Fruit fly (Drosophila melanogaster): ENCODE measurements around the gene Sr-CIV.
A peak's percentile ranks its signal among the peaks of the same experiment; 100 is the strongest.

The Sr-CIV gene

dm6 chr2L:3539996-3540395, 16.1 kb upstream of the Sr-CIV start (continued):
- TF ChIP-seq chm (GFP tag; IDR thresholded peaks at IDR 0.05) (peak; percentile 69), Deaf1 (tag; optimal IDR thresholded peaks at IDR 0.05) (peak; percentile 63), dan (GFP tag; IDR thresholded peaks at IDR 0.05) (no peak), CG8478 (optimal IDR thresholded peaks at IDR 0.05) (peak; percentile 81), cg (GFP tag; optimal IDR thresholded peaks at IDR 0.05) (peak; percentile 76), CG17385 (GFP tag; optimal IDR thresholded peaks at IDR 0.05) (peak; percentile 53), btn (GFP tag; optimal IDR thresholded peaks at IDR 0.05) (no peak), her (GFP tag; optimal IDR thresholded peaks at IDR 0.05) (no peak), CG1832 (GFP tag; optimal IDR thresholded peaks at IDR 0.05) (peak; percentile 91), bbx (GFP tag; IDR thresholded peaks at IDR 0.05; ENCODE audit: partially characterized antibody) (peak; percentile 23; the same call in 1 of the 2 replicates), CG32767 (GFP tag; IDR thresholded peaks at IDR 0.05) (no peak), CG12744 (GFP tag; optimal IDR thresholded peaks at IDR 0.05) (no peak), esg (GFP tag; conservative IDR thresholded peaks at IDR 0.05) (no peak), CG17359 (tag; optimal IDR thresholded peaks at IDR 0.05) (no peak), Dip3 (GFP tag; optimal IDR thresholded peaks at IDR 0.05) (no peak), lov (optimal IDR thresholded peaks at IDR 0.05) (peak; percentile 4), lov (GFP tag; IDR thresholded peaks at IDR 0.05) (no peak), CrebB (tag; optimal IDR thresholded peaks at IDR 0.05) (no peak), toy (GFP tag; IDR thresholded peaks at IDR 0.05) (no peak), bowl (GFP tag; IDR thresholded peaks at IDR 0.05) (peak; percentile 62; the same call in 1 of the 2 replicates), Ada2b (GFP tag; IDR thresholded peaks at IDR 0.05) (no peak), GATAe (GFP tag; conservative IDR thresholded peaks at IDR 0.05) (no peak), odd (GFP tag; optimal IDR thresholded peaks at IDR 0.05) (no peak), CG9817 (tag; optimal IDR thresholded peaks at IDR 0.05) (no peak), Jarid2 (GFP tag; optimal IDR thresholded peaks at IDR 0.05) (peak; percentile 36), Pdp1 (GFP tag; optimal IDR thresholded peaks at IDR 0.05) (peak in 1 of 2 experiments; percentile 78), ATbp (GFP tag; optimal IDR thresholded peaks at IDR 0.05) (no peak), cato (GFP tag; optimal IDR thresholded peaks at IDR 0.05; ENCODE audit: borderline replicate concordance) (no peak), z (GFP tag; IDR thresholded peaks at IDR 0.05) (peak; percentile 89), vfl (GFP tag; optimal IDR thresholded peaks at IDR 0.05) (no peak), onecut (GFP tag; IDR thresholded peaks at IDR 0.05) (no peak), CG14014 (GFP tag; IDR thresholded peaks at IDR 0.05) (no peak), phol (tag; optimal IDR thresholded peaks at IDR 0.05) (peak; percentile 81), Nf-YB (GFP tag; optimal IDR thresholded peaks at IDR 0.05) (peak; percentile 97), sug (tag; optimal IDR thresholded peaks at IDR 0.05) (peak; percentile 26), grn (GFP tag; optimal IDR thresholded peaks at IDR 0.05) (no peak), CG31441 (GFP tag; IDR thresholded peaks at IDR 0.05) (no peak)

dm6 chr2L:3539412-3539743, 15.5 kb upstream of the Sr-CIV start:
- TF ChIP-seq Nf-YC (tag; optimal IDR thresholded peaks at IDR 0.05), result peak; percentile 15
- no peak for TF ChIP-seq rib (GFP tag; IDR thresholded peaks at IDR 0.05)
- TF ChIP-seq Neu2 (GFP tag; optimal IDR thresholded peaks at IDR 0.05; ENCODE audit: borderline replicate concordance), result no peak
- no peak for TF ChIP-seq kah (GFP tag; optimal IDR thresholded peaks at IDR 0.05)
- no peak for TF ChIP-seq lmd (GFP tag; IDR thresholded peaks at IDR 0.05)
- TF ChIP-seq H15 (GFP tag; IDR thresholded peaks at IDR 0.05), result no peak
- no peak for TF ChIP-seq da (GFP tag; optimal IDR thresholded peaks at IDR 0.05)
- no peak for TF ChIP-seq tgo (GFP tag; IDR thresholded peaks at IDR 0.05)
- TF ChIP-seq cwo (GFP tag; optimal IDR thresholded peaks at IDR 0.05), result no peak
- TF ChIP-seq pan (optimal IDR thresholded peaks at IDR 0.05), result no peak
- no peak for TF ChIP-seq pan (GFP tag; optimal IDR thresholded peaks at IDR 0.05 in 1 of 2, IDR thresholded peaks at IDR 0.05 in 1 of 2)
- TF ChIP-seq fru (optimal IDR thresholded peaks at IDR 0.05), result no peak
- TF ChIP-seq Oli (tag; optimal IDR thresholded peaks at IDR 0.05), result no peak
- no peak for TF ChIP-seq slbo (GFP tag; IDR thresholded peaks at IDR 0.05)
- no peak for TF ChIP-seq scrt (GFP tag; optimal IDR thresholded peaks at IDR 0.05)
- no peak for TF ChIP-seq CG33213 (GFP tag; optimal IDR thresholded peaks at IDR 0.05)
- no peak for TF ChIP-seq NC2β (GFP tag; optimal IDR thresholded peaks at IDR 0.05)
- no peak for TF ChIP-seq Side (GFP tag; optimal IDR thresholded peaks at IDR 0.05)
- no peak for TF ChIP-seq btn (GFP tag; optimal IDR thresholded peaks at IDR 0.05)
- TF ChIP-seq CG9215 (GFP tag; IDR thresholded peaks at IDR 0.05), result no peak
- TF ChIP-seq ATbp (GFP tag; optimal IDR thresholded peaks at IDR 0.05), result no peak

All from whole organism, embryonic.